Worm (Caenorhabditis elegans): ENCODE data around the gene sftb-1.

DNA sequence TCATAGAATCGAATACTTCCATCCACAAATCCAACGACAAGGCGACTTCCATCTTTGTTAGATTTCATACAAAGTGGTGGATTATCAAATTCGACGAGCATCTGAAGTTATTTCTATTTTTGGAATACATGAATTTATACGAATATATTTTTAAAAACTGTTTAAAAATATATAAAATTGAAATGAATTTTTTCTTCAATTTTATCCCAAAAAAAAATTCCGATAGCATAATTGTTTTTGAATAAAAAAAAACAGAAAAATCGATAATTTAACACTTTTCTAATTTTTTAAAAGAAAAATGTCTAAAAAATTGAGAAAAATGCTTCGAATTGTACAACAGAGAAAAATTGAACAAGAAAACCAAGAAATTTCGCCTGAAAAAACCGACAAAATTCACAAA lies 21.5 kb downstream of the sftb-1 start, which contains the start of gene Y44F5A.1:
- TF ChIP-seq pat-9 (tag; optimal IDR thresholded peaks at IDR 0.05) (no peak), nfya-1 (tag; optimal IDR thresholded peaks at IDR 0.05) (no peak), nhr-232 (tag; optimal IDR thresholded peaks at IDR 0.05) (no peak), ceh-48 (tag; optimal IDR thresholded peaks at IDR 0.05) (no peak), ets-4 (tag; optimal IDR thresholded peaks at IDR 0.05) (no peak), ama-1 (optimal IDR thresholded peaks at IDR 0.05) (no peak), ceh-9 (tag; optimal IDR thresholded peaks at IDR 0.05) (no peak), elt-2 (tag; optimal IDR thresholded peaks at IDR 0.05) (no peak)
